Worm (Caenorhabditis elegans) whole organism, late embryonic: ENCODE measurements around the gene dnj-26.

ENCODE experiments used
- C08G9.2 ChIP-seq: sonication (generic microtip); optimal IDR thresholded peaks from 2 replicates; lab custom pipeline; 2016; ENCODE audit warnings: mild to moderate bottlenecking, missing genetic modification characterization, moderate library complexity, missing compliant biosample characterization
- F13H6.1 ChIP-seq: sonication (generic microtip); optimal IDR thresholded peaks from 2 replicates; lab custom pipeline; 2016; ENCODE audit warnings: missing genetic modification characterization, missing compliant biosample characterization
- K09A11.1 ChIP-seq: sonication (generic microtip); optimal IDR thresholded peaks from 2 replicates; lab custom pipeline; 2017; ENCODE audit warnings: antibody characterized with exemption, mild to moderate bottlenecking, missing genetic modification characterization, missing compliant biosample characterization; ENCODE audit not compliant: insufficient read depth
- T23F11.4 ChIP-seq: fragments of 200-800 bp; sonication (Bioruptor generic); optimal IDR thresholded peaks from 2 replicates; lab custom pipeline; 2018; ENCODE audit warnings: mild to moderate bottlenecking, missing genetic modification characterization, missing compliant biosample characterization
- Y22D7AL.16 ChIP-seq: sonication (generic microtip); optimal IDR thresholded peaks from 2 replicates; lab custom pipeline; 2016; ENCODE audit warnings: missing genetic modification characterization, missing compliant biosample characterization
- ahr-1 ChIP-seq: sonication (generic microtip); optimal IDR thresholded peaks from 2 replicates; lab custom pipeline; 2016; ENCODE audit warnings: missing genetic modification characterization, missing compliant biosample characterization
- ama-1 ChIP-seq: fragments of 150-350 bp; optimal IDR thresholded peaks from 2 replicates; lab custom pipeline; 2014
- ceh-14 ChIP-seq: sonication (generic microtip); optimal IDR thresholded peaks from 2 replicates; lab custom pipeline; 2016; ENCODE audit warnings: missing genotype, missing genetic modification characterization, missing compliant biosample characterization
- ceh-18 ChIP-seq: sonication (generic microtip); optimal IDR thresholded peaks from 2 replicates; lab custom pipeline; 2016; ENCODE audit warnings: missing genetic modification characterization, missing compliant biosample characterization
- ceh-19 ChIP-seq: fragments of 200-800 bp; sonication (Bioruptor generic); optimal IDR thresholded peaks from 2 replicates; lab custom pipeline; 2018; ENCODE audit warnings: mild to moderate bottlenecking, missing genetic modification characterization, missing compliant biosample characterization
- ceh-2 ChIP-seq: sonication (generic microtip); optimal IDR thresholded peaks from 2 replicates; lab custom pipeline; 2016; ENCODE audit warnings: missing genotype, missing genetic modification characterization, missing compliant biosample characterization
- ceh-22 ChIP-seq: sonication (generic microtip); optimal IDR thresholded peaks from 2 replicates; lab custom pipeline; 2017; ENCODE audit warnings: missing biosample characterization, missing genetic modification characterization
- ceh-24 ChIP-seq: sonication (generic microtip); optimal IDR thresholded peaks from 2 replicates; lab custom pipeline; 2016; ENCODE audit warnings: mild to moderate bottlenecking, missing genetic modification characterization, missing compliant biosample characterization
- ceh-30 ChIP-seq: fragments of 150-350 bp; optimal IDR thresholded peaks from 2 replicates; lab custom pipeline; 2014; ENCODE audit warnings: missing biosample characterization, missing genetic modification characterization
- ceh-31 ChIP-seq: sonication (generic microtip); optimal IDR thresholded peaks from 2 replicates; lab custom pipeline; 2016; ENCODE audit warnings: missing genetic modification characterization, missing compliant biosample characterization
- ceh-34 ChIP-seq: sonication (generic microtip); optimal IDR thresholded peaks from 2 replicates; lab custom pipeline; 2016; ENCODE audit warnings: mild to moderate bottlenecking, missing genetic modification characterization, missing compliant biosample characterization
- ceh-45 ChIP-seq: fragments of 200-800 bp; sonication (Bioruptor generic); IDR thresholded peaks from 2 replicates; pipeline ENCODE4 v1.3.6; 2022; ENCODE audit warnings: missing genetic modification reagents, missing genetic modification characterization, missing compliant biosample characterization
- elt-4 ChIP-seq: sonication (generic microtip); optimal IDR thresholded peaks from 2 replicates; lab custom pipeline; 2016; ENCODE audit warnings: missing genetic modification characterization, missing compliant biosample characterization
- fax-1 ChIP-seq: sonication (generic microtip); optimal IDR thresholded peaks from 2 replicates; lab custom pipeline; 2016; ENCODE audit warnings: missing genotype, missing genetic modification characterization, missing compliant biosample characterization
- fkh-10 ChIP-seq: fragments of 150-350 bp; optimal IDR thresholded peaks from 2 replicates; lab custom pipeline; 2014; ENCODE audit warnings: missing biosample characterization, missing genetic modification reagents, missing genetic modification characterization
- hlh-15 ChIP-seq: sonication (generic microtip); optimal IDR thresholded peaks from 2 replicates; lab custom pipeline; 2016; ENCODE audit warnings: missing genetic modification characterization, missing compliant biosample characterization
- hlh-30 ChIP-seq: sonication (generic microtip); optimal IDR thresholded peaks from 2 replicates; lab custom pipeline; 2017; ENCODE audit warnings: antibody characterized with exemption, missing genetic modification characterization, missing compliant biosample characterization; ENCODE audit not compliant: insufficient read depth
- hlh-8 ChIP-seq: sonication (generic microtip); optimal IDR thresholded peaks from 2 replicates; lab custom pipeline; 2016; ENCODE audit warnings: missing genotype, missing genetic modification characterization, missing compliant biosample characterization
- madf-2 ChIP-seq: sonication (generic microtip); optimal IDR thresholded peaks from 2 replicates; lab custom pipeline; 2017; ENCODE audit warnings: missing genetic modification characterization, missing compliant biosample characterization
- nhr-232 ChIP-seq: sonication (generic microtip); optimal IDR thresholded peaks from 2 replicates; lab custom pipeline; 2016; ENCODE audit warnings: missing genetic modification characterization, missing compliant biosample characterization
- odd-2 ChIP-seq: sonication (generic microtip); optimal IDR thresholded peaks from 2 replicates; lab custom pipeline; 2017; ENCODE audit warnings: antibody characterized with exemption, mild to moderate bottlenecking, missing genetic modification characterization, missing compliant biosample characterization
- pag-3 ChIP-seq: sonication (generic microtip); optimal IDR thresholded peaks from 2 replicates; lab custom pipeline; 2016; ENCODE audit warnings: missing compliant biosample characterization, missing genetic modification characterization, borderline replicate concordance
- pha-4 ChIP-seq: fragments of 150-350 bp; optimal IDR thresholded peaks from 2 replicates; lab custom pipeline; 2018; ENCODE audit warnings: missing biosample characterization, missing genetic modification reagents, missing genetic modification characterization
- pqm-1 ChIP-seq: sonication (generic microtip); optimal IDR thresholded peaks from 2 replicates; lab custom pipeline; 2016; ENCODE audit warnings: missing genetic modification characterization, missing compliant biosample characterization
- ref-2 ChIP-seq: sonication (generic microtip); optimal IDR thresholded peaks from 2 replicates; lab custom pipeline; 2016; ENCODE audit warnings: missing genetic modification characterization, missing compliant biosample characterization
- sox-2 ChIP-seq: fragments of 200-800 bp; sonication (Bioruptor generic); IDR thresholded peaks from 2 replicates; pipeline ENCODE4 v1.3.6; 2022; ENCODE audit warnings: missing genetic modification reagents, missing genetic modification characterization, missing compliant biosample characterization
- tbx-2 ChIP-seq: sonication (generic microtip); optimal IDR thresholded peaks from 2 replicates; lab custom pipeline; 2016; ENCODE audit warnings: missing genetic modification characterization, missing compliant biosample characterization
- unc-3 ChIP-seq, 2 experiments: fragments of 200-800 bp in 1 of 2; sonication (Bioruptor generic) in 1 of 2; sonication (generic microtip) in 1 of 2; conservative IDR thresholded peaks in 1 of 2; optimal IDR thresholded peaks in 1 of 2; 2 replicates each; pipeline versions ENCODE4 v1.3.6 to Lab custom; 2016 to 2022; ENCODE audit warnings: missing compliant biosample characterization in 2 of 2, missing genetic modification characterization in 2 of 2, missing genetic modification reagents in 1 of 2
- unc-42 ChIP-seq: sonication (generic microtip); optimal IDR thresholded peaks from 2 replicates; lab custom pipeline; 2016; ENCODE audit warnings: missing genotype, missing genetic modification characterization, missing compliant biosample characterization
- unc-55 ChIP-seq: sonication (generic microtip); optimal IDR thresholded peaks from 2 replicates; lab custom pipeline; 2017; ENCODE audit warnings: missing biosample characterization, missing genetic modification reagents, missing genetic modification characterization
- unc-86 ChIP-seq: sonication (generic microtip); optimal IDR thresholded peaks from 2 replicates; lab custom pipeline; 2016; ENCODE audit warnings: missing genetic modification characterization, missing compliant biosample characterization

Gene dnj-26

DNA sequence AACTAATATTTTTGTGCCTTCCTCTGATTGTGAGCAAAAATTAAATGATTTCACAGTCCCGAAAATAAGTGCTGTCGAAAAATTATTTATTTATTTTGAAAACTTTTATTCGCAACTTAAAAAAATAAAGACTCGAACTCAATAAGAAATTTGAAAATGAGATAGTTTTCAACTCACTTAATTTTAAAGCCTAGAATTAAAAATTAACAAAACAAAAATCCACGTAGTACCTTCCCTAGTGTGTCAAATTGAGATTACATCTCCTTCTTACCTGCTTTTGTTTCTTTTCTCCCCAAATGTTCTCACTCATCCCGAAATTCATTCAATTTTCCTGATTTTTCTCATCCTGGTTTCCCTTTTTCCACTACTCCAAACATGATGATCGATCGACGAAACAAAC lies 33.2 kb downstream of the dnj-26 start, which contains the start of gene F35G2.5 (continued):
- TF ChIP-seq ama-1, result no peak

DNA sequence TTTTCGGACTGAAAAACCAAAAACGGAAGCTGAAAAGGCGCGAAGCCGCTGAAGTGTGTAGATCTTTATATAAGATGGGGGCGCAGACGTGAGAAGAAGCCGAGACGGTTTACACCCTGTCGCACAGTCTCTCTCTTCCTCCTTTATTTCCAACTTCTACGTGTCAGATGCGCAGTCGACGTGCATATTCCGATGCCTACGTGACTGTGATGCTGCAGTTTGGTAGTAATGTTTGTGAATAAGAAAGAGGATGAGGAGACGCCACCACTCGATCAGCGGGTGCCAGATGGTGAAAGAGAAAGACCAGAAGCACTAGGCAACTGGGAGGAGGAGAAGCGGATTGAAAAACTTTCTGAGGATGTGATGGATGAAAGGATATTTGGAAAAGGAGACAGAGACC lies 34.2 kb downstream of the dnj-26 start:
- no peak for TF ChIP-seq unc-86 (tag; lab: Kevin White, UChicago)
- TF ChIP-seq ceh-18 (tag; lab: Kevin White, UChicago), result peak; percentile 1
- TF ChIP-seq ama-1, result no peak
- no peak for TF ChIP-seq hlh-30
- TF ChIP-seq pqm-1, result no peak
- no peak for TF ChIP-seq madf-2
- no peak for TF ChIP-seq hlh-8 (tag; lab: Kevin White, UChicago)

ce11 chrIV:12217142-12217541 lies 35.3 kb downstream of the dnj-26 start:
- TF ChIP-seq ceh-22 (tag; lab: Kevin White, UChicago), result no peak
- TF ChIP-seq nhr-232, result no peak
- no peak for TF ChIP-seq ceh-31 (tag; lab: Kevin White, UChicago)
- no peak for TF ChIP-seq madf-2
- no peak for TF ChIP-seq ref-2 (tag; lab: Kevin White, UChicago)
- no peak for TF ChIP-seq unc-42
- no peak for TF ChIP-seq tbx-2
- TF ChIP-seq hlh-30, result no peak
- TF ChIP-seq ceh-24, result no peak
- no peak for TF ChIP-seq ceh-34 (tag; lab: Kevin White, UChicago)
- TF ChIP-seq ceh-14 (tag; lab: Kevin White, UChicago), result no peak

- TF ChIP-seq pag-3 (tag; lab: Kevin White, UChicago), result no peak
- TF ChIP-seq ceh-2 (tag; lab: Kevin White, UChicago), result no peak
- TF ChIP-seq tbx-2, result no peak
- no peak for TF ChIP-seq pqm-1
- TF ChIP-seq fax-1, result no peak
- TF ChIP-seq unc-55 (GFP tag; lab: Kevin White, UChicago), result peak; percentile 2
- TF ChIP-seq unc-3 (GFP tag; conservative IDR thresholded peaks at IDR 0.05; lab: Robert Waterston, UW), result 0 out of 2 replicates have a peak, but pooled peaks have one; percentile 10
- no peak for TF ChIP-seq unc-3 (tag; optimal IDR thresholded peaks at IDR 0.05; lab: Kevin White, UChicago)
- no peak for TF ChIP-seq C08G9.2 (tag; lab: Kevin White, UChicago)
- TF ChIP-seq ceh-19 (GFP tag; lab: Kevin White, UChicago), result no peak
- no peak for TF ChIP-seq ahr-1 (tag; lab: Kevin White, UChicago)
- no peak for TF ChIP-seq T23F11.4 (GFP tag; lab: Kevin White, UChicago)
- TF ChIP-seq K09A11.1 (tag; lab: Kevin White, UChicago), result no peak
- TF ChIP-seq elt-4 (tag; lab: Kevin White, UChicago), result no peak
- no peak for TF ChIP-seq fkh-10 (GFP tag; lab: Kevin White, UChicago)
- TF ChIP-seq, all 69 proteins: peak for 2
Measured at ce11 chrIV:12215762-12216295, 36.6 kb downstream of the dnj-26 start, which contains the start of gene phy-2. TSS of gene phy-2 (minus strand) at chrIV:12215987.

- TF ChIP-seq sox-2 (GFP tag; lab: Robert Waterston, UW) (no peak), unc-42 (no peak), ceh-30 (tag; lab: Kevin White, UChicago) (no peak), ceh-18 (tag; lab: Kevin White, UChicago) (no peak), ceh-31 (tag; lab: Kevin White, UChicago) (no peak), fax-1 (no peak), ceh-14 (tag; lab: Kevin White, UChicago) (no peak), ceh-34 (tag; lab: Kevin White, UChicago) (no peak), hlh-15 (tag; lab: Kevin White, UChicago) (no peak), F13H6.1 (tag; lab: Kevin White, UChicago) (no peak)
Measured at ce11 chrIV:12212814-12213213, 39.7 kb downstream of the dnj-26 start.

DNA sequence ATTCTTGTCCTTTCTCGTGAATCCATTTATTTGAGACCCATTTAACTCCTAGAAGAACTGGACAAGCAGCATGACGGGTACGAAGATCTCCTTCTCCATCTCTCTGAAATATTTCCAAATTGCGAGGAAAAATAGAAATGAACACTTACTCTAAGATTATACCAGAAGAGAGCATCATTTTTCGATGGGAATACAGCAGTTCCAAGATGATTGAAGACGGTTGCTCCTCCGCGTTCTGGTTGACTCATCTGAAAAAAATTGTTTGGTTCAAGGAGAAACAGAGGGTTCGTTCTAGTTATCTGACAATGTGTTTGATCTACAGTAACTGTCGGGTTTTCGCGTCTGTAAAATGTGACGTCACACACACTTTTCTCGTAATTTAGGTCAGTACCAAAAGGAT lies 41.2 kb downstream of the dnj-26 start:
- no peak for TF ChIP-seq ceh-14 (tag; lab: Kevin White, UChicago)
- TF ChIP-seq unc-86 (tag; lab: Kevin White, UChicago), result no peak
- no peak for TF ChIP-seq Y22D7AL.16
- no peak for TF ChIP-seq ceh-30 (tag; lab: Kevin White, UChicago)
- no peak for TF ChIP-seq odd-2 (tag; lab: Kevin White, UChicago)
- no peak for TF ChIP-seq elt-4 (tag; lab: Kevin White, UChicago)
- TF ChIP-seq ref-2 (tag; lab: Kevin White, UChicago), result no peak
- TF ChIP-seq ama-1, result no peak
- no peak for TF ChIP-seq hlh-15 (tag; lab: Kevin White, UChicago)
- no peak for TF ChIP-seq ceh-19 (GFP tag; lab: Kevin White, UChicago)
- TF ChIP-seq T23F11.4 (GFP tag; lab: Kevin White, UChicago), result no peak
- TF ChIP-seq ceh-45 (GFP tag; lab: Robert Waterston, UW), result no peak
- TF ChIP-seq pha-4 (tag; lab: Kevin White, UChicago), result no peak
